Worm (Caenorhabditis elegans): ENCODE measurements around the gene eco-1.
A peak's percentile ranks its signal among the peaks of the same experiment; 100 is the strongest.

The eco-1 gene

DNA sequence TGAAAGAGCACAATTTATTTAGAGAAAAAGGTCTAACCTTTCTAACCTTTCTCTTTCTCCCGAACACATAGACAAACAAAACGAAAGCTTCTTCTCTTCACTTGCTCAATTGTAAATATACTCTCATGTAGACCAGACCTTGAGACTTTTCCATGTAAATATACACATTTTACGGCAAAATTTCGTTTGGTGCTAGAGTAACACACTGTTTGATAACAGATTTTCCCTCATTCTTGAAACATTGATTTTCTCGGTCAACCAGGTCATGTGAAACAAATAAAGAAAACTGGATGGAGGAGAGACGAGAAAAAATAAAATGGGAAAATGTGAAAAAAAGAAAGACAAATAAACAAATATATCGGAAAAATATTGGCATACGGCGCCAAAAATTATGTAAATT, 36.9 kb downstream of the eco-1 start:
- TF ChIP-seq unc-42 (tag; optimal IDR thresholded peaks at IDR 0.05) = no peak
- TF ChIP-seq pqm-1 (tag; optimal IDR thresholded peaks at IDR 0.05) = no peak
- no peak for TF ChIP-seq ztf-16 (tag; optimal IDR thresholded peaks at IDR 0.05)
- no peak for TF ChIP-seq tbx-7 (tag; optimal IDR thresholded peaks at IDR 0.05)
- no peak for TF ChIP-seq ceh-24 (tag; optimal IDR thresholded peaks at IDR 0.05)
- TF ChIP-seq ref-2 (tag; optimal IDR thresholded peaks at IDR 0.05) = no peak
- TF ChIP-seq ceh-19 (GFP tag; optimal IDR thresholded peaks at IDR 0.05) = no peak
- no peak for TF ChIP-seq fkh-6 (tag; optimal IDR thresholded peaks at IDR 0.05)
- no peak for TF ChIP-seq ceh-2 (tag; optimal IDR thresholded peaks at IDR 0.05)
- no peak for TF ChIP-seq Y22D7AL.16 (tag; optimal IDR thresholded peaks at IDR 0.05)
- no peak for TF ChIP-seq nhr-232 (tag; optimal IDR thresholded peaks at IDR 0.05)
- no peak for TF ChIP-seq sdc-2 (tag; optimal IDR thresholded peaks at IDR 0.05)
- no peak for TF ChIP-seq ttx-3 (tag; optimal IDR thresholded peaks at IDR 0.05)

DNA sequence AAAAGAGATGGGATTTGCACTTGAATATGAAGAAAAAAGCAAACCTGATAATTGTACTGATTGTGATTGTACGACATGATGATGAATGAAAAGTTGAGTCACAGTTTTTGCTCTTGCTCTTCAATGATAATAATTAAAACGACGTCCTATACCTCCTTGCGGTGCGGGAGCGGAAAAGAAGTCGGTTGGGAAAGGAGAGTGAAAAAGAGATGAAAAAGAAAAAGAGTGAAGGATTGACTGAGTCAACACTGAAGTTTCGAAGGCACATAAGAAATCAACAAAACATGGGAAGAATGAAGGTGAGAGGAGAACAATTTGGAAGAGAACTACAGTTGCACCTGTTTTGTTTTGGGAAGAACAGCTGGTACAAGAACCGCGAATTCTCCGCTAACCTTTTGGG, 39.5 kb downstream of the eco-1 start, which contains the start of gene F56C9.8:
TSS of gene F56C9.8 (minus strand) at position 120 of the 400 bp plus-strand sequence.
- no peak for TF ChIP-seq ceh-34 (tag; optimal IDR thresholded peaks at IDR 0.05)
- TF ChIP-seq hlh-6 (tag; optimal IDR thresholded peaks at IDR 0.05) = no peak
- TF ChIP-seq gmeb-2 (tag; optimal IDR thresholded peaks at IDR 0.05) = no peak
- no peak for TF ChIP-seq hlh-8 (tag; optimal IDR thresholded peaks at IDR 0.05)
- no peak for TF ChIP-seq npax-4 (tag; optimal IDR thresholded peaks at IDR 0.05)
- no peak for TF ChIP-seq C38D4.7 (GFP tag; optimal IDR thresholded peaks at IDR 0.05)
- no peak for TF ChIP-seq elt-4 (tag; optimal IDR thresholded peaks at IDR 0.05)
- TF ChIP-seq ceh-9 (tag; optimal IDR thresholded peaks at IDR 0.05) = no peak
- no peak for TF ChIP-seq pag-3 (tag; optimal IDR thresholded peaks at IDR 0.05; ENCODE audit: borderline replicate concordance)
- TF ChIP-seq ztf-16 (tag; optimal IDR thresholded peaks at IDR 0.05) = no peak
- TF ChIP-seq dve-1 (tag; optimal IDR thresholded peaks at IDR 0.05) = no peak
- TF ChIP-seq ceh-48 (tag; optimal IDR thresholded peaks at IDR 0.05) = no peak
- TF ChIP-seq syd-9 (tag; optimal IDR thresholded peaks at IDR 0.05) = no peak
- TF ChIP-seq unc-55 (GFP tag; optimal IDR thresholded peaks at IDR 0.05) = no peak
- TF ChIP-seq ama-1 (optimal IDR thresholded peaks at IDR 0.05) = no peak
- TF ChIP-seq ceh-14 (tag; optimal IDR thresholded peaks at IDR 0.05) = no peak
- no peak for TF ChIP-seq ref-2 (tag; optimal IDR thresholded peaks at IDR 0.05)

DNA sequence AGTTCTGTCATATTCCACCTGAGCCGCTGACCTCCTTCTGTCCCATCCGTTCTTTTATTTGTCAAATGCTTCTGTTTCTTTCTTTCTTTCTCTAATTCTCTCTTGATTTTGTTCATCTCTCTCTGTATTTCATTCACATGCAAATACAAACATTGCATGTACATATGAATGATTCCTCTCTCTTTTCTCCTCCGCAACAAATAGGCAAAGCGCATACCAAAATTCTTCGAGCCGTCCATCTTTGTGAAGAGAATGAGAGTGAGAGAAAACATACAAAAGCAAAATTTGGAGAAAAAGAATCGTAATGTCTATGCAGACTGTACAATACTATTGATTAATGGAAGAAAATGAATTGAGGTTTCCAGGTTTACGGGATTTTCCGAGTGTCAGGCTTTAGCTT, 41.5 kb downstream of the eco-1 start:
- no peak for TF ChIP-seq sdc-2 (tag; optimal IDR thresholded peaks at IDR 0.05)
- no peak for TF ChIP-seq elt-2 (tag; optimal IDR thresholded peaks at IDR 0.05)
- no peak for TF ChIP-seq syd-9 (tag; optimal IDR thresholded peaks at IDR 0.05)
- TF ChIP-seq Y22D7AL.16 (tag; optimal IDR thresholded peaks at IDR 0.05) = no peak
- TF ChIP-seq npax-4 (tag; optimal IDR thresholded peaks at IDR 0.05) = no peak
- TF ChIP-seq ceh-19 (GFP tag; optimal IDR thresholded peaks at IDR 0.05) = peak; percentile 33
- no peak for TF ChIP-seq ahr-1 (tag; optimal IDR thresholded peaks at IDR 0.05)
- no peak for TF ChIP-seq ets-4 (tag; optimal IDR thresholded peaks at IDR 0.05)
- TF ChIP-seq unc-3 (GFP tag; conservative IDR thresholded peaks at IDR 0.05) = no peak
- no peak for TF ChIP-seq unc-3 (tag; optimal IDR thresholded peaks at IDR 0.05)
- TF ChIP-seq pax-1 (tag; optimal IDR thresholded peaks at IDR 0.05) = peak; percentile 14

DNA sequence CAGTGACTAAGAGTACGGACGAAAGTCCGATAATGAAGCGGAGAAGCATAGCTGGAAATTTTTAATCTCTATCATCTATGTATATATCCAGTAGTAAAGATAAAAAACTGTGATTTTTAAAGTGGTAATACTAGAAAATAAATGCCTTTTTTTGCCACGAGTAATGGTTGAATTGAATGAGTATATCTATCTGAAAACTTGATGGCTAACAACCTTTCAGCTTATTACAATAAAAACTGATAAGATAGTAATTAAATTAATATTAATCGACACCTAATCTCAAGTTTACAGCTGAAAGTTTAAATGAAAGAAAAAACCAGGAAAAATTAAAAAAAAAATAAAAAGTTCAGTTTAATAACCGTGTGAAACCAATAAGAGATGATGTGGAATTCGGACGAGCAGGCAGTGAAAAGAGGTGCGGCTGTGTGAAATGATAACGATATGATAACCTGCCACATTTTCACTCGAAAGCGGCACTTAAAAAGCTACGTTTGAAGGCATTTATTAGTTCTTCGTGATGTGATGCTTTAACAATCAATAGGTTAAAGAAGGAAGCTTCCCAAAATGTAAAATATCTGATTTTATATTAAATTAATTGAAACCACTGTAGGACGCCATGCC, 43.9 kb downstream of the eco-1 start, which contains the start of gene nspg-6:
TSS of gene nspg-6 (minus strand) at position 51 of the 621 bp plus-strand sequence.
- TF ChIP-seq ceh-6 (GFP tag; optimal IDR thresholded peaks at IDR 0.05) (no peak), ceh-24 (tag; optimal IDR thresholded peaks at IDR 0.05) (no peak), mec-3 (tag; optimal IDR thresholded peaks at IDR 0.05; ENCODE audit: borderline replicate concordance) (no peak), unc-86 (tag; optimal IDR thresholded peaks at IDR 0.05) (no peak), ceh-9 (tag; optimal IDR thresholded peaks at IDR 0.05) (no peak), pha-4 (tag; optimal IDR thresholded peaks at IDR 0.05) (no peak), gmeb-2 (tag; optimal IDR thresholded peaks at IDR 0.05) (no peak), ceh-45 (GFP tag; IDR thresholded peaks at IDR 0.05) (no peak), sox-2 (GFP tag; IDR thresholded peaks at IDR 0.05) (no peak)
